Fruit fly (Drosophila melanogaster): ENCODE results near the gene CG17075.

CG17075 gene

dm6 chr2L:298285-298644, 31.0 kb upstream of the CG17075 start (continued):
- TF ChIP-seq Hand (GFP tag; optimal IDR thresholded peaks at IDR 0.05): no peak

dm6 chr2L:297480-298284, 30.4 kb upstream of the CG17075 start, which contains the start of gene Pi3K21B:
Gene Pi3K21B, plus strand, starts transcription at chr2L:297880.
- TF ChIP-seq CG15696 (tag; optimal IDR thresholded peaks at IDR 0.05): peak; percentile 93
- TF ChIP-seq CG3065 (GFP tag; optimal IDR thresholded peaks at IDR 0.05): peak; percentile 70
- peak; percentile 78 for TF ChIP-seq eyg (GFP tag; optimal IDR thresholded peaks at IDR 0.05)
- peak; percentile 82 for TF ChIP-seq CG5953 (GFP tag; IDR thresholded peaks at IDR 0.05)
- TF ChIP-seq CG10274 (GFP tag; optimal IDR thresholded peaks at IDR 0.05): peak; percentile 50
- peak; percentile 89 for TF ChIP-seq CG13894 (tag; optimal IDR thresholded peaks at IDR 0.05)
- no peak for TF ChIP-seq prd (optimal IDR thresholded peaks at IDR 0.05)
- peak; percentile 87 for TF ChIP-seq prd (GFP tag; IDR thresholded peaks at IDR 0.05)
- TF ChIP-seq CG4730 (GFP tag; IDR thresholded peaks at IDR 0.05): peak; percentile 58
- TF ChIP-seq pzg (GFP tag; optimal IDR thresholded peaks at IDR 0.05): peak; percentile 78
- TF ChIP-seq sim (GFP tag; IDR thresholded peaks at IDR 0.05): no peak
- peak; percentile 79 for TF ChIP-seq CG18476 (GFP tag; optimal IDR thresholded peaks at IDR 0.05)
- peak in 1 of 2 experiments; percentile 56 for TF ChIP-seq Dfd (GFP tag; optimal IDR thresholded peaks at IDR 0.05)
- peak; percentile 80 for TF ChIP-seq Usf (GFP tag; optimal IDR thresholded peaks at IDR 0.05)
- peak; percentile 25; the same call in 1 of the 2 replicates for TF ChIP-seq Adf1 (GFP tag; IDR thresholded peaks at IDR 0.05)
- TF ChIP-seq CG10267 (tag; optimal IDR thresholded peaks at IDR 0.05): peak; percentile 98
- TF ChIP-seq sug (tag; optimal IDR thresholded peaks at IDR 0.05): peak; percentile 92
- peak; percentile 98 for TF ChIP-seq cg (GFP tag; optimal IDR thresholded peaks at IDR 0.05)
- TF ChIP-seq CG7745 (tag; optimal IDR thresholded peaks at IDR 0.05): no peak
- TF ChIP-seq Drgx (GFP tag; IDR thresholded peaks at IDR 0.05): peak; percentile 56
- TF ChIP-seq abd-A (tag; optimal IDR thresholded peaks at IDR 0.05): peak; percentile 53
- peak; percentile 90 for TF ChIP-seq Camta (GFP tag; optimal IDR thresholded peaks at IDR 0.05)
- no peak for TF ChIP-seq tna (GFP tag; IDR thresholded peaks at IDR 0.05; ENCODE audit: partially characterized antibody)
- TF ChIP-seq GATAe (GFP tag; conservative IDR thresholded peaks at IDR 0.05): no peak
- TF ChIP-seq Neu2 (GFP tag; optimal IDR thresholded peaks at IDR 0.05; ENCODE audit: borderline replicate concordance): peak; percentile 58
- TF ChIP-seq knrl (GFP tag; IDR thresholded peaks at IDR 0.05; ENCODE audit: partially characterized antibody): 0 out of 3 replicates have a peak, but pooled peaks have one; percentile 10
- TF ChIP-seq Dref (GFP tag; IDR thresholded peaks at IDR 0.05): peak; percentile 43
- TF ChIP-seq CG9797 (GFP tag; optimal IDR thresholded peaks at IDR 0.05): peak; percentile 46
- peak; percentile 83 for TF ChIP-seq ham (GFP tag; IDR thresholded peaks at IDR 0.05)
- TF ChIP-seq p53 (GFP tag; optimal IDR thresholded peaks at IDR 0.05): peak; percentile 36
- peak; percentile 36 for TF ChIP-seq pros (GFP tag; optimal IDR thresholded peaks at IDR 0.05)
- TF ChIP-seq Lhr (GFP tag; optimal IDR thresholded peaks at IDR 0.05): peak; percentile 60
- peak; percentile 58 for TF ChIP-seq CG8359 (GFP tag; optimal IDR thresholded peaks at IDR 0.05; ENCODE audit: borderline replicate concordance)
- peak; percentile 92 for TF ChIP-seq CG10209 (GFP tag; optimal IDR thresholded peaks at IDR 0.05)
- peak; percentile 92 for TF ChIP-seq vfl (GFP tag; optimal IDR thresholded peaks at IDR 0.05)
- TF ChIP-seq ttk (GFP tag; IDR thresholded peaks at IDR 0.05): peak; percentile 84
- TF ChIP-seq CG4328 (GFP tag; optimal IDR thresholded peaks at IDR 0.05): peak; percentile 89
- TF ChIP-seq CG14667 (GFP tag; IDR thresholded peaks at IDR 0.05): peak; percentile 66
- peak; percentile 59; the same call in 1 of the 3 replicates for TF ChIP-seq Optix (GFP tag; IDR thresholded peaks at IDR 0.05)
- TF ChIP-seq YL-1 (GFP tag; optimal IDR thresholded peaks at IDR 0.05): peak; percentile 75
- peak; percentile 88 for TF ChIP-seq Max (GFP tag; optimal IDR thresholded peaks at IDR 0.05)
- peak; percentile 93 for TF ChIP-seq CG13424 (tag; optimal IDR thresholded peaks at IDR 0.05)
- peak; percentile 83 for TF ChIP-seq Bteb2 (GFP tag; optimal IDR thresholded peaks at IDR 0.05)
- peak; percentile 87 for TF ChIP-seq Dp (GFP tag; optimal IDR thresholded peaks at IDR 0.05)
- peak; percentile 88 for TF ChIP-seq fd3F (GFP tag; optimal IDR thresholded peaks at IDR 0.05)
